Worm (Caenorhabditis elegans) whole organism, young adult: ENCODE data around the gene F58A6.2.

ENCODE experiments used
- F49E8.2 ChIP-seq: sonication (generic microtip); optimal IDR thresholded peaks from 3 replicates; lab custom pipeline; 2017; ENCODE audit warnings: missing genetic modification characterization, mild to moderate bottlenecking, missing compliant biosample characterization, antibody characterized with exemption, moderate library complexity; ENCODE audit not compliant: insufficient read depth
- K11D2.4 ChIP-seq: fragments of 200-800 bp; sonication (Bioruptor generic); IDR thresholded peaks from 2 replicates; pipeline ENCODE4 v1.3.6; 2022; ENCODE audit warnings: missing genetic modification reagents, missing genetic modification characterization, missing compliant biosample characterization
- ZK185.1 ChIP-seq: sonication (generic microtip); optimal IDR thresholded peaks from 2 replicates; lab custom pipeline; 2016; ENCODE audit warnings: mild to moderate bottlenecking, missing genetic modification characterization, missing compliant biosample characterization; ENCODE audit not compliant: poor library complexity, severe bottlenecking
- ama-1 ChIP-seq, 3 experiments: fragments of 150-350 bp in 1 of 3; sonication (generic microtip) in 2 of 3; optimal IDR thresholded peaks; 2 replicates each; lab custom pipeline; 2014 to 2018; ENCODE audit warnings: missing biosample characterization in 2 of 3, missing genetic modification characterization in 2 of 3, missing genetic modification reagents in 2 of 3
- cebp-1 ChIP-seq, 2 experiments: fragments of 200-800 bp in 1 of 2; sonication (Bioruptor generic) in 1 of 2; sonication (generic microtip) in 1 of 2; IDR thresholded peaks in 1 of 2; optimal IDR thresholded peaks in 1 of 2; 2 replicates each; pipeline versions ENCODE4 v1.3.6 to Lab custom; 2017 to 2022; ENCODE audit warnings: missing compliant biosample characterization in 2 of 2, missing genetic modification characterization in 2 of 2, mild to moderate bottlenecking in 1 of 2, missing genetic modification reagents in 1 of 2, moderate library complexity in 1 of 2
- ceh-100 ChIP-seq: fragments of 200-800 bp; sonication (Bioruptor generic); IDR thresholded peaks from 2 replicates; pipeline ENCODE4 v1.3.6; 2022; ENCODE audit warnings: missing genetic modification reagents, missing genetic modification characterization, missing compliant biosample characterization
- hmg-20 ChIP-seq: fragments of 200-800 bp; sonication (Bioruptor generic); IDR thresholded peaks from 2 replicates; pipeline ENCODE4 v1.3.6; 2022; ENCODE audit warnings: missing genetic modification reagents, missing genetic modification characterization, missing compliant biosample characterization
- lag-1 ChIP-seq: fragments of 200-800 bp; sonication (Bioruptor generic); IDR thresholded peaks from 2 replicates; pipeline ENCODE4 v1.3.6; 2022; ENCODE audit warnings: missing genetic modification reagents, missing genetic modification characterization, missing compliant biosample characterization
- nfya-1 ChIP-seq: sonication (generic microtip); optimal IDR thresholded peaks from 2 replicates; lab custom pipeline; 2017; ENCODE audit warnings: antibody characterized with exemption, missing compliant biosample characterization, missing genetic modification characterization, borderline replicate concordance; ENCODE audit not compliant: insufficient read depth
- pha-4 ChIP-seq: fragments of 150-350 bp; sonication (generic microtip); optimal IDR thresholded peaks from 2 replicates; lab custom pipeline; 2014; ENCODE audit warnings: missing biosample characterization, missing genetic modification reagents, missing genetic modification characterization
- snpc-1.3 ChIP-seq: sonication (generic microtip); optimal IDR thresholded peaks from 2 replicates; lab custom pipeline; 2017; ENCODE audit warnings: missing genetic modification characterization, mild to moderate bottlenecking, missing compliant biosample characterization, antibody characterized with exemption, moderate library complexity, missing genotype, missing genetic modification reagents; ENCODE audit not compliant: insufficient read depth
- ztf-25 ChIP-seq: fragments of 200-800 bp; sonication (Bioruptor generic); IDR thresholded peaks from 2 replicates; pipeline ENCODE4 v1.3.6; 2022; ENCODE audit warnings: missing genetic modification reagents, missing genetic modification characterization, missing compliant biosample characterization

DNA sequence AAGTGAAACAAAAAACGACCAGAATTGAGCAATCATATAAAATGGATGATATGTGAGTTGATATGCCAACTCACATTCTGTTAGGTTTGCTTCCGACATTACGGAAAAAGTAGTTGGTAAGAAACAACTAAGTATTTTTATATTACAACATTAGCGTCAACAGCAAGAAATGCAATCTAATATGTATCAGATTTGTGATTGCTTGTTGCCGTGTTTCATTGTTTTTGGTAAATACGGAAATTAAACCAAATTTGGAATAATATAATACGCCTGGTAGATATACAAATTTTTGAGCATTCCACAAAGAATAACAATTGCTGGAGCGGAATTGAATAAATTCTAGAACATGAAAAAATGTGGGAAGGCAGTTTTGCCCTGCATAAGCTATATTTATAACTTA is 18.0 kb downstream of the F58A6.2 start, which contains the start of gene srb-12:
- no peak for TF ChIP-seq ZK185.1 (tag; lab: Kevin White, UChicago)
- TF ChIP-seq hmg-20, result no peak
- no peak for TF ChIP-seq K11D2.4 (GFP tag; lab: Robert Waterston, UW)
- no peak for TF ChIP-seq ama-1 (optimal IDR thresholded peaks at IDR 0.05; lab: Kevin White, UChicago)
- TF ChIP-seq ama-1 (GFP tag; optimal IDR thresholded peaks at IDR 0.05; lab: Kevin White, UChicago), result no peak
- no peak for TF ChIP-seq snpc-1.3
- no peak for TF ChIP-seq lag-1 (GFP tag; lab: Robert Waterston, UW)
- no peak for TF ChIP-seq cebp-1 (GFP tag; IDR thresholded peaks at IDR 0.05; lab: Robert Waterston, UW)
- TF ChIP-seq cebp-1 (tag; optimal IDR thresholded peaks at IDR 0.05; lab: Kevin White, UChicago), result no peak
- TF ChIP-seq nfya-1, result no peak
- TF ChIP-seq ceh-100 (GFP tag; lab: Robert Waterston, UW), result no peak
- no peak for TF ChIP-seq ztf-25 (GFP tag; lab: Robert Waterston, UW)
- no peak for TF ChIP-seq pha-4 (tag; lab: Kevin White, UChicago)
- TF ChIP-seq F49E8.2, result no peak
